Worm (Caenorhabditis elegans) whole organism, L3 larva: Measurements from ENCODE around the gene K10C2.7.

Source experiments
- elt-1 ChIP-seq: fragments of 150-350 bp; optimal IDR thresholded peaks from 2 replicates; lab custom pipeline; 2014; ENCODE audit warnings: missing biosample characterization, missing genetic modification characterization
- lin-15B ChIP-seq: fragments of 150-350 bp; optimal IDR thresholded peaks from 2 replicates; lab custom pipeline; 2014; ENCODE audit warnings: missing biosample characterization, missing genetic modification characterization
- mml-1 ChIP-seq: fragments of 150-350 bp; sonication (generic microtip); optimal IDR thresholded peaks from 3 replicates; lab custom pipeline; 2014; ENCODE audit warnings: missing biosample characterization, missing genetic modification characterization
- nhr-28 ChIP-seq: fragments of 150-350 bp; optimal IDR thresholded peaks from 2 replicates; lab custom pipeline; 2014; ENCODE audit warnings: missing biosample characterization, missing genetic modification characterization
- nhr-77 ChIP-seq: fragments of 150-350 bp; optimal IDR thresholded peaks from 2 replicates; lab custom pipeline; 2014; ENCODE audit warnings: missing biosample characterization, missing genetic modification characterization

- no peak for TF ChIP-seq elt-1
- TF ChIP-seq nhr-28: no peak
- TF ChIP-seq lin-15B (tag; lab: Kevin White, UChicago): no peak
- TF ChIP-seq mml-1 (tag; lab: Kevin White, UChicago): no peak
- TF ChIP-seq nhr-77 (tag; lab: Kevin White, UChicago): no peak
Observed at ce11 chrX:6437545-6437944, 5.7 kb downstream of the K10C2.7 start, which contains the start of gene K10C2.8.
